Worm (Caenorhabditis elegans) whole organism, early embryonic: ENCODE data around the gene col-10.

ENCODE experiments used
- aly-1 ChIP-seq: sonication (generic microtip); optimal IDR thresholded peaks from 2 replicates; lab custom pipeline; 2016; ENCODE audit warnings: missing genetic modification characterization, missing compliant biosample characterization
- ama-1 ChIP-seq: fragments of 150-350 bp; optimal IDR thresholded peaks from 2 replicates; lab custom pipeline; 2014
- ets-7 ChIP-seq: sonication (generic microtip); optimal IDR thresholded peaks from 2 replicates; lab custom pipeline; 2016; ENCODE audit warnings: missing genotype, missing genetic modification characterization, missing compliant biosample characterization
- flt-1 ChIP-seq: fragments of 200-800 bp; sonication (Bioruptor generic); IDR thresholded peaks from 2 replicates; pipeline ENCODE4 v1.3.6; 2022; ENCODE audit warnings: missing genetic modification characterization, missing compliant biosample characterization
- hmbx-1 ChIP-seq: sonication (generic microtip); optimal IDR thresholded peaks from 2 replicates; lab custom pipeline; 2016; ENCODE audit warnings: mild to moderate bottlenecking, missing genetic modification characterization, missing compliant biosample characterization
- hmg-4 ChIP-seq: fragments of 200-800 bp; sonication (Bioruptor generic); optimal IDR thresholded peaks from 2 replicates; lab custom pipeline; 2018; ENCODE audit warnings: mild to moderate bottlenecking, missing genetic modification characterization, missing compliant biosample characterization
- sea-1 ChIP-seq: fragments of 200-800 bp; sonication (Bioruptor generic); conservative IDR thresholded peaks from 2 replicates; pipeline ENCODE4 v1.3.6; 2022; ENCODE audit warnings: missing genetic modification characterization, missing compliant biosample characterization
- tbx-11 ChIP-seq: fragments of 200-800 bp; sonication (Bioruptor generic); IDR thresholded peaks from 2 replicates; pipeline ENCODE4 v1.3.6; 2022; ENCODE audit warnings: missing genetic modification characterization, missing compliant biosample characterization
- tbx-37 ChIP-seq: fragments of 200-800 bp; sonication (Bioruptor generic); conservative IDR thresholded peaks from 2 replicates; pipeline ENCODE4 v1.3.6; 2022; ENCODE audit warnings: missing genetic modification reagents, missing genetic modification characterization, missing compliant biosample characterization

DNA sequence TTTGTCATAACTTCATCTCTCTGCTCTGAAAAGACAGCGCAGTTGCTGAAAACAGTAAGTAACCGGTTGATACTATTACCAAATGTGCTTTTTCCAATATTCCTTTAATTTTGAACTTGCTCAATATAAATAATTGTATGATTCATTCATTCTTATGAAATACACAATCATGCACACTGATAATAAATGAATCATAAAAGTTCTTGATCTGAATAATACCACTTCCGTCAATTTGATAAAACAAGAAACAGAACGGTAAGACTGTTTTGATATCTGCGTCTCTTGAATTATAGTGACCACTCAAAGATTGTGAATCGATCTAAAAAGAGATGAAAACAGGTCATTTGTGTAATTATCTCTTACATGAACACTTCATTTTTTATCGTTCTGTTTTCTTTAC lies 38.8 kb downstream of the col-10 start, which contains the start of gene F21C10.4:
- no peak for TF ChIP-seq flt-1 (GFP tag; lab: Robert Waterston, UW)
- TF ChIP-seq aly-1 (tag; lab: Kevin White, UChicago) = no peak
- TF ChIP-seq ama-1 (lab: Kevin White, UChicago) = no peak
- TF ChIP-seq hmg-4 (GFP tag; lab: Kevin White, UChicago) = no peak
- TF ChIP-seq sea-1 (GFP tag; lab: Robert Waterston, UW) = no peak
- no peak for TF ChIP-seq tbx-37 (GFP tag; lab: Robert Waterston, UW)
- no peak for TF ChIP-seq hmbx-1
- no peak for TF ChIP-seq ets-7 (tag; lab: Kevin White, UChicago)
- TF ChIP-seq tbx-11 = no peak
